Fruit fly (Drosophila melanogaster) Kc167 (cell line): ENCODE measurements around the gene eIF3d2.

Experiments
- Myc ChIP-seq: fragments of >200 bp; optimal IDR thresholded peaks from 2 replicates; lab custom pipeline; 2017; ENCODE audit warnings: missing external identifiers
- Sin3A ChIP-seq: fragments of >200 bp; optimal IDR thresholded peaks from 2 replicates; lab custom pipeline; 2018; ENCODE audit warnings: missing external identifiers
- h ChIP-seq: fragments of >200 bp; optimal IDR thresholded peaks from 3 replicates; lab custom pipeline; 2018; ENCODE audit warnings: missing external identifiers
- insv ChIP-seq: fragments of >200 bp; optimal IDR thresholded peaks from 3 replicates; lab custom pipeline; 2018; ENCODE audit warnings: missing external identifiers
- psq ChIP-seq: fragments of >200 bp; optimal IDR thresholded peaks from 2 replicates; lab custom pipeline; 2017; ENCODE audit warnings: missing external identifiers
- ttk ChIP-seq: sonication (Bioruptor generic); optimal IDR thresholded peaks from 2 replicates; lab custom pipeline; 2017; ENCODE audit warnings: missing external identifiers

eIF3d2 gene

DNA sequence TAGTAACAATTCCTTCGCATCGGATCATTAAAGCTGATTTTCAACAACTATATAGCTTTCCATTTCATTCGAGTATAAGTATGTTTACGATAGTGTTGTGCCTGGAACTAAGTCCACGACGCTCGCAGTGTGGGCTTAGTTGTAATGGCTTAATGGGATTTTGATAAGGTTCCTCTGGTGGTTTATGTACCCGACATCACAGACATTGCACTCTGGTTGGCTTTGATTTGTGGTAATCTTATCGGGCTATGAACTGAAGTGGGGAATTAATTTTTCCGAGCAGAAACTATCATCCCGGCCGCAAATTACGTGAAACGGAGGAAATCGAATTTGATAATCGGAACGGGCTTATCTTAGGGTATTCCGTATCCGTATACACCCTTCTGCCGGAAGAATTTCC is 16.7 kb upstream of the eIF3d2 start:
- no peak for TF ChIP-seq Myc (lab: Kevin White, UChicago)
- TF ChIP-seq ttk, result no peak
- no peak for TF ChIP-seq h (lab: Kevin White, UChicago)
- TF ChIP-seq insv (lab: Kevin White, UChicago), result no peak

DNA sequence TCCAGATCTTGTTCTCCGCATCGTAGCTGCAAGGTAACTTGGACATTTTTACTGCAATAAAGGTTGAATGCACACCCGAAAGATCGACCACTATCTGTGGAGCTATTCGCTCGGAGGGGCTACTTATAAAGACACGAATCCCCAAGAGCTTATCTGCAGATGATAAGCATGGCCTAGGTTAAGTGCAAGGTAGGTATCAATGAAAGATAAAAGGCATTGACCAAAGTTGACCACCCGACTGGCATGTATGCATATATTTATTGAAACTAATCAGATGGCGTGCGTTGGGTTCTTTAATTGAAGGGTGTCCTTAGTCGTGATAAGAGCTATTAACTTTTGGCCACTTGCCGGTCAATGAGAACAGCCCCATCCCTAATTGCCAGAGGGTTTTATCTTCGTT is 15.4 kb upstream of the eIF3d2 start, which contains the start of gene CG4830:
Gene CG4830, minus strand, starts transcription at position 101 of the 400 bp plus-strand sequence.
- no peak for TF ChIP-seq Sin3A
- TF ChIP-seq Myc (lab: Kevin White, UChicago), result no peak
- TF ChIP-seq insv (lab: Kevin White, UChicago), result no peak
- no peak for TF ChIP-seq h (lab: Kevin White, UChicago)
- TF ChIP-seq psq, result no peak
- no peak for TF ChIP-seq ttk

DNA sequence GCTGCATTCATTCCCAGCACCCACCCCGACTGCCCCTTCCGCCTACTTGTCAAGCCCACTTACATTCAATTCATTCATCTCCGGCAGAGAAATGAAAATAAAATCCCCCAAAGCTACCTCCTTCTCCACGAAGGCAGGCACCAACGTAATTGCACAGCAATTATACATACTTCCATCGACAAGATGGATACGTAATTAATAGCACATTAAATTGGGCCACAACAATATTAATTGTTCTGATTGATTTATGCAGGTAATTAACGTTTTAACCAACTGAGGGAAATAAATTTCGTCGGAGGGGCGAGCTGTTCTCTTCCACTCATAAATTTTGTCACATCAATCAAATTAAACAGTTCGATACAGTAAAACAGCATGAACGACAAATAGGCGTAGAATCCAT is 2.8 kb upstream of the eIF3d2 start, which contains the start of gene Adk1:
Gene Adk1, plus strand, starts transcription at position 301 of the 400 bp plus-strand sequence.
- TF ChIP-seq h (lab: Kevin White, UChicago) (no peak), Myc (lab: Kevin White, UChicago) (no peak), psq (no peak)

DNA sequence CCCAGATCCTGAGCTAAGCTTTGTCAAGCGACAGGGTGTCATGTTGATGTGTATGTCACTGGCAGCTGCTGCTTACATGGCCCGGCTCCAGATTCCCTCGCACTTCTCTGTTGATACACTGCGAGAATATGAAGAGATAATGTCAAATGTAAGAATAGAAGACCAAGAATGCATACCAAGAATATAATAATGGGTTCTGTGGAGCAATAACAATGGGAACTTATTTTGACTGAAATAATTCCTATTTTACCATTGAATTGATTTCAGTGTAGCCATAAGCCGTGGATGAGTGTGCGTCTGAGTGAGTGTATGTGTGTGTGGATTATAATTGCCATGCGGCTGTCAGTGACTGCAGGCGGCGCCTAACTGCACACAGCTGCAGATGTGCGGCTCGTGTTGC is 1.3 kb upstream of the eIF3d2 start:
- TF ChIP-seq Sin3A (no peak), insv (lab: Kevin White, UChicago) (no peak), Myc (lab: Kevin White, UChicago) (no peak), ttk (no peak), h (lab: Kevin White, UChicago) (no peak), psq (no peak)

DNA sequence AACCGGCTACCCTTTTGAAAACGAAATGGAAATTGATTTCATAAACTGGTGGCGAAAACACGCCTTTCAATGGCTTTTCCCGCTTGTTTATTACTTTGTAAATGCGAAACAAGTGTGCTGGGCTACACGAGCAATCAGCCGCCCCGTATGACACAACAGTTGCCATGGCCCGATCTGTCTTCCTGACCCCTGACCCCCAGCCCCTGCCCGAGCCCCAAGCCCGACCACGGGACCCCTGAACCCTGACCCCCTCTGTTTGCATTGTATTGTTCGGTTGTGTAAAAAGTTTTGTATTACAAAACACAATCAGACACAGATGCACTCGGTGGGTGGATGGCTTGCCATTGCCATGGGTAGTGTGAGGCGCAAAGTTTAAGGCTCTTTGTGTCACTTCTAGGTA is 9.2 kb downstream of the eIF3d2 start:
- no peak for TF ChIP-seq psq
- no peak for TF ChIP-seq Myc (lab: Kevin White, UChicago)

DNA sequence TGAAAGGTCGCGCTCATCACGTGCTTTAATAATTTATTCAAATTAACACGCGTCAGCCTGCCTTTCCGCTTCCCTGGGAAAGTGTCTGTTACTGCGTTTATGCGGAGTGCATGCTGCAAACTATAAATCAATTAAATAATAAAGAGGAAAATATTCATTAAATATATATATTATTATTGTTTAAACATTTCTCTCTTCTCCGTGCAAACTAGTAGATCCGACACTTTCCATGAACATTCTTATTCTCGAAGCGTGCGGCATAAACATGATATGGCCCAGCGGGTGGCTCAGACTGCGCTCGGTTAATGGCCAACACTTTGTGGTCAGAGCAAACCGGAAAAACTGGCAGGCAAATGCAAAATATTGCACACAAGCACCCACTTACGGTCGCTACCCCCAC is 26.5 kb downstream of the eIF3d2 start:
- TF ChIP-seq insv (lab: Kevin White, UChicago) (no peak), ttk (no peak), Myc (lab: Kevin White, UChicago) (no peak), h (lab: Kevin White, UChicago) (no peak), Sin3A (no peak), psq (no peak)

DNA sequence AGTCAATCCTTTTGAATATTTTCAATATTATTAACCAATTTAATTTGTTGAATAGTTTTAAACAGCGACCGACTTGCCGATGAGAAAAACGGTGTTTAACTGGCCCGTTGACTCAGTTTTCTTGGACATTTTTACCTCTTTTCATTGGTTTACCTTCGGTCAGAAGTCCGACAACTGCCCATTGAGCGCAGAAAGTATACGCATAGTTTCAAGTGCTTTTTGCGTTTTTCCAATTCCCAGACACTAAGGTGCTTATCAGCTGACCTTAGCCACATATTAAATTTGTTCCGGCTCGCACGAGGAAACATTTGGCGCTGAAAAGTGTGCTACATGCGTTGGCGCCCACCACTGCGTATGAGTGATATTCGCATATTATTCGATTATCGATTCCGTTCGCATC is 28.7 kb downstream of the eIF3d2 start, which contains the start of gene Cpn:
Gene Cpn, minus strand, starts transcription at position 101 of the 400 bp plus-strand sequence.
- no peak for TF ChIP-seq Myc (lab: Kevin White, UChicago)
- no peak for TF ChIP-seq psq
- TF ChIP-seq ttk, result no peak
- no peak for TF ChIP-seq h (lab: Kevin White, UChicago)
- no peak for TF ChIP-seq insv (lab: Kevin White, UChicago)
- TF ChIP-seq Sin3A, result no peak

DNA sequence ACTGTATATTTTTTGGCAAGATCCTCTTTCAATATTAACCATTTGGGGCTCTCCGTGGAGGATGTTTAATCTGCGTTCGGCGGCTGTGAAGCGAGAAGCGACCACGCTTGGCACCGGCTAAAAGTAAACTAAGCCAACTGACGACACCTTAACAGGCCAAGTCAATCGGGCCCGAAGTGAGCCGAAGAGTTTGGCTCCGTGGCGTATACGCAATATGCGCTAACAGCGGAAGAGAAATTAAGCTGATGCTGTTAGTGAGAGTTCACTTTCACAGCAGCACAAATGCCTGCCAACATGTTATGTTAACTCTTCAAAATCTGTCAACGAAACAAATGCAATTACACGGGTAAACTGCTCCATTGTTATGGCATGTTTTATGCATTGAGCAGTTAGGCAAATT is 36.3 kb downstream of the eIF3d2 start, which contains the start of gene dpr15:
Gene dpr15, minus strand, starts transcription at position 101 of the 400 bp plus-strand sequence.
- no peak for TF ChIP-seq Sin3A
- no peak for TF ChIP-seq insv (lab: Kevin White, UChicago)
